Worm (Caenorhabditis elegans): ENCODE results near the gene tsp-4.
"Not testable (repeated sequence)": the region's sequence is repeated elsewhere in the genome, so short reads cannot be mapped to it uniquely, and the experiment has no call there.

ce11 chrIV:12505397-12505796 lies 14.7 kb downstream of the tsp-4 start, which contains the start of gene sru-17:
- TF ChIP-seq mdl-1, nhr-12, nhr-11, peb-1 (tag; optimal IDR thresholded peaks at IDR 0.05): not testable (repeated sequence)
